Worm (Caenorhabditis elegans): ENCODE measurements around the gene F28B4.1.

Gene F28B4.1

DNA sequence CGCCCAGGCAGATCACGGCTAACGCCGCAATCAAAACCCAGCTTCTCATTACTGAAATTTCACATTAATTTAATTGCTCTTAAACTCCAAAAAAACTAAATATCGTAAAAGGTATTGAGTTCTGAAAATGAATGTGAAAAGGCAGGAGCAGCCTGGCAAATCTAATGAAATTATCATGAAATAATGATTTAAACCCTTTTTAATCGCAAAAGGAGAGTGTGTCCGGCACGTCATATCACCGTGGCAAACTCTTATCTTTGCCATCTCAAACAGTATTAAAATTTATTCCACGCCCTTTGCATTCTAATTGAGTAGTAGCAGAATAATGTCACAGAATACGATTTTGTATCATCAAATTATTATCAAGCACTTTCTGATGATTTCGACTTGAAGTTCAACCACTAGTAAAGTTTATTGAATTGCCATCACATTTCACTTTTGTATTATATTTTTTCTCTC is 30.5 kb downstream of the F28B4.1 start, which contains the start of gene F28B4.3 (continued):
- TF ChIP-seq lin-39 (tag; optimal IDR thresholded peaks at IDR 0.05) (no peak), fos-1 (tag; optimal IDR thresholded peaks at IDR 0.05) (no peak), spr-1 (tag; optimal IDR thresholded peaks at IDR 0.05) (no peak), nhr-48 (tag; optimal IDR thresholded peaks at IDR 0.05) (no peak), tra-1 (GFP tag; IDR thresholded peaks at IDR 0.05) (0 out of 2 replicates have a peak, but pooled peaks have one; percentile 47), zfp-3 (GFP tag; conservative IDR thresholded peaks at IDR 0.05) (no peak), mdt-29 (GFP tag; IDR thresholded peaks at IDR 0.05) (no peak), dmd-8 (GFP tag; IDR thresholded peaks at IDR 0.05) (no peak), nhr-77 (tag; optimal IDR thresholded peaks at IDR 0.05) (peak; percentile 47), lir-3 (tag; optimal IDR thresholded peaks at IDR 0.05) (no peak), ceh-82 (tag; optimal IDR thresholded peaks at IDR 0.05) (no peak), dpl-1 (GFP tag; optimal IDR thresholded peaks at IDR 0.05) (no peak), snpc-1.2 (GFP tag; IDR thresholded peaks at IDR 0.05) (no peak), lsy-2 (tag; optimal IDR thresholded peaks at IDR 0.05) (no peak), nhr-41 (GFP tag; IDR thresholded peaks at IDR 0.05) (no peak), gei-8 (GFP tag; optimal IDR thresholded peaks at IDR 0.05) (no peak), saeg-2 (GFP tag; IDR thresholded peaks at IDR 0.05) (no peak), mes-2 (tag; optimal IDR thresholded peaks at IDR 0.05; ENCODE audit: poor library complexity, severe bottlenecking) (peak; percentile 29), daf-19 (GFP tag; conservative IDR thresholded peaks at IDR 0.05) (no peak), T20F7.1 (GFP tag; optimal IDR thresholded peaks at IDR 0.05) (no peak), unc-39 (tag; optimal IDR thresholded peaks at IDR 0.05) (no peak), attf-4 (tag; optimal IDR thresholded peaks at IDR 0.05) (no peak), unc-62 (GFP tag; optimal IDR thresholded peaks at IDR 0.05 in 1 of 2) (no peak), unc-62 (tag; optimal IDR thresholded peaks at IDR 0.05) (no peak), mep-1 (tag; optimal IDR thresholded peaks at IDR 0.05) (no peak), ceh-62 (tag; optimal IDR thresholded peaks at IDR 0.05) (no peak), zag-1 (tag; optimal IDR thresholded peaks at IDR 0.05) (no peak), ceh-20 (GFP tag; IDR thresholded peaks at IDR 0.05) (peak; percentile 29; the same call in 1 of the 2 replicates), ceh-44 (GFP tag; IDR thresholded peaks at IDR 0.05) (no peak), ZK546.5 (tag; optimal IDR thresholded peaks at IDR 0.05) (no peak), madf-5 (GFP tag; IDR thresholded peaks at IDR 0.05) (no peak), daf-16 (GFP tag; optimal IDR thresholded peaks at IDR 0.05) (no peak), daf-16 (tag; optimal IDR thresholded peaks at IDR 0.05) (peak; percentile 37), F49E8.2 (tag; optimal IDR thresholded peaks at IDR 0.05; ENCODE audit: borderline replicate concordance) (no peak), aly-2 (tag; optimal IDR thresholded peaks at IDR 0.05) (no peak), unc-130 (GFP tag; optimal IDR thresholded peaks at IDR 0.05) (no peak), mxl-2 (GFP tag; conservative IDR thresholded peaks at IDR 0.05) (no peak), F10B5.3 (tag; optimal IDR thresholded peaks at IDR 0.05) (no peak), daf-8 (GFP tag; IDR thresholded peaks at IDR 0.05) (no peak), egl-43 (GFP tag; IDR thresholded peaks at IDR 0.05) (no peak), tag-97 (GFP tag; IDR thresholded peaks at IDR 0.05) (no peak), Y105C5A.15 (GFP tag; IDR thresholded peaks at IDR 0.05) (no peak), cey-2 (tag; optimal IDR thresholded peaks at IDR 0.05; ENCODE audit: borderline replicate concordance, insufficient read depth) (no peak), ZK337.2 (GFP tag; IDR thresholded peaks at IDR 0.05) (no peak), ces-1 (GFP tag; optimal IDR thresholded peaks at IDR 0.05) (no peak), fkh-10 (GFP tag; optimal IDR thresholded peaks at IDR 0.05) (no peak), nhr-28 (tag; optimal IDR thresholded peaks at IDR 0.05) (peak; percentile 86), pha-4 (GFP tag; IDR thresholded peaks at IDR 0.05) (no peak), pha-4 (tag; optimal IDR thresholded peaks at IDR 0.05) (no peak), Y5F2A.4 (GFP tag; optimal IDR thresholded peaks at IDR 0.05) (no peak), skn-1 (tag; optimal IDR thresholded peaks at IDR 0.05) (no peak), dmd-9 (GFP tag; IDR thresholded peaks at IDR 0.05) (no peak), arid-1 (GFP tag; conservative IDR thresholded peaks at IDR 0.05) (no peak)
